Worm (Caenorhabditis elegans) whole organism, L4 larva: Measurements from ENCODE around the gene toca-1.

Source experiments
- F10B5.3 ChIP-seq: sonication (generic microtip); optimal IDR thresholded peaks from 2 replicates; lab custom pipeline; 2016; ENCODE audit warnings: mild to moderate bottlenecking, missing genetic modification characterization, missing compliant biosample characterization
- F49E8.2 ChIP-seq: sonication (generic microtip); optimal IDR thresholded peaks from 2 replicates; lab custom pipeline; 2016; ENCODE audit warnings: missing compliant biosample characterization, mild to moderate bottlenecking, missing genetic modification characterization, borderline replicate concordance
- R02D3.7 ChIP-seq: fragments of 150-350 bp; sonication (generic microtip); optimal IDR thresholded peaks from 3 replicates; lab custom pipeline; 2014; ENCODE audit warnings: missing biosample characterization, missing genetic modification characterization
- T26A8.4 ChIP-seq: fragments of 200-800 bp; sonication (Bioruptor generic); IDR thresholded peaks from 2 replicates; pipeline ENCODE4 v1.3.6; 2022; ENCODE audit warnings: missing genetic modification characterization, missing compliant biosample characterization
- Y48G9A.11 ChIP-seq: fragments of 200-800 bp; sonication (Bioruptor generic); IDR thresholded peaks from 2 replicates; pipeline ENCODE4 v1.3.6; 2022; ENCODE audit warnings: missing genetic modification reagents, missing genetic modification characterization, missing compliant biosample characterization
- Y5F2A.4 ChIP-seq: fragments of 200-800 bp; sonication (Bioruptor generic); optimal IDR thresholded peaks from 2 replicates; lab custom pipeline; 2018; ENCODE audit warnings: mild to moderate bottlenecking, missing genetic modification characterization, missing compliant biosample characterization
- ZK546.5 ChIP-seq, 2 experiments: sonication (generic microtip); optimal IDR thresholded peaks; 2 replicates each; lab custom pipeline; 2017; ENCODE audit warnings: missing biosample characterization in 2 of 2, missing genetic modification characterization in 2 of 2
- aha-1 ChIP-seq: fragments of 150-350 bp; peaks from one replicate; lab custom pipeline; 2014; ENCODE audit warnings: missing biosample characterization, missing genetic modification characterization
- aly-2 ChIP-seq: sonication (generic microtip); optimal IDR thresholded peaks from 2 replicates; lab custom pipeline; 2018; ENCODE audit warnings: missing biosample characterization, missing genetic modification characterization
- ceh-28 ChIP-seq: fragments of 150-350 bp; optimal IDR thresholded peaks from 2 replicates; lab custom pipeline; 2014; ENCODE audit warnings: missing biosample characterization, missing genetic modification reagents, missing genetic modification characterization
- ces-1 ChIP-seq: fragments of 150-350 bp; sonication (generic microtip); optimal IDR thresholded peaks from 4 replicates; lab custom pipeline; 2014; ENCODE audit warnings: missing biosample characterization, missing genetic modification reagents, missing genetic modification characterization
- cey-2 ChIP-seq: sonication (generic microtip); optimal IDR thresholded peaks from 3 replicates; lab custom pipeline; 2017; ENCODE audit warnings: missing genetic modification characterization, mild to moderate bottlenecking, missing compliant biosample characterization, antibody characterized with exemption, borderline replicate concordance; ENCODE audit not compliant: insufficient read depth
- daf-19 ChIP-seq: fragments of 200-800 bp; sonication (Bioruptor generic); conservative IDR thresholded peaks from 2 replicates; pipeline ENCODE4 v1.3.6; 2022; ENCODE audit warnings: missing genetic modification characterization, missing compliant biosample characterization
- dmd-6 ChIP-seq: fragments of 200-800 bp; sonication (Bioruptor generic); IDR thresholded peaks from 2 replicates; pipeline ENCODE4 v1.3.6; 2022; ENCODE audit warnings: missing genetic modification reagents, missing genetic modification characterization, missing compliant biosample characterization
- dmd-8 ChIP-seq: fragments of 200-800 bp; sonication (Bioruptor generic); IDR thresholded peaks from 2 replicates; pipeline ENCODE4 v1.3.6; 2022; ENCODE audit warnings: missing genetic modification characterization, missing compliant biosample characterization
- egl-27 ChIP-seq: sonication (generic microtip); optimal IDR thresholded peaks from 3 replicates; lab custom pipeline; 2017; ENCODE audit warnings: missing biosample characterization, missing genetic modification reagents, missing genetic modification characterization
- egl-43 ChIP-seq: fragments of 200-800 bp; sonication (Bioruptor generic); IDR thresholded peaks from 2 replicates; pipeline ENCODE4 v1.3.6; 2022; ENCODE audit warnings: missing genetic modification reagents, missing genetic modification characterization, missing compliant biosample characterization
- fkh-10 ChIP-seq: fragments of 150-350 bp; optimal IDR thresholded peaks from 2 replicates; lab custom pipeline; 2014; ENCODE audit warnings: missing biosample characterization, missing genetic modification reagents, missing genetic modification characterization
- gei-8 ChIP-seq: fragments of 200-800 bp; sonication (Bioruptor generic); optimal IDR thresholded peaks from 2 replicates; lab custom pipeline; 2018; ENCODE audit warnings: mild to moderate bottlenecking, missing genetic modification characterization, missing compliant biosample characterization
- hif-1 ChIP-seq, 2 experiments: sonication (generic microtip); optimal IDR thresholded peaks; 2 replicates each; lab custom pipeline; 2016 to 2017; ENCODE audit warnings: missing compliant biosample characterization in 2 of 2, missing genetic modification characterization in 2 of 2, missing genetic modification reagents in 2 of 2, missing genotype in 2 of 2, mild to moderate bottlenecking in 1 of 2
- hlh-11 ChIP-seq: fragments of 200-800 bp; sonication (Bioruptor generic); optimal IDR thresholded peaks from 2 replicates; lab custom pipeline; 2018; ENCODE audit warnings: mild to moderate bottlenecking, missing genetic modification characterization, missing compliant biosample characterization
- hlh-30 ChIP-seq: sonication (generic microtip); optimal IDR thresholded peaks from 2 replicates; lab custom pipeline; 2017; ENCODE audit warnings: antibody characterized with exemption, mild to moderate bottlenecking, missing genetic modification characterization, missing compliant biosample characterization; ENCODE audit not compliant: insufficient read depth
- hmg-1.1 ChIP-seq: fragments of 200-800 bp; sonication (Bioruptor generic); IDR thresholded peaks from 2 replicates; pipeline ENCODE4 v1.3.6; 2022; ENCODE audit warnings: missing genetic modification reagents, missing genetic modification characterization, missing compliant biosample characterization
- madf-9 ChIP-seq: fragments of 200-800 bp; sonication (Bioruptor generic); conservative IDR thresholded peaks from 2 replicates; pipeline ENCODE4 v1.3.6; 2022; ENCODE audit warnings: missing genetic modification reagents, missing genetic modification characterization, missing compliant biosample characterization
- mep-1 ChIP-seq: fragments of 150-350 bp; sonication (generic microtip); optimal IDR thresholded peaks from 3 replicates; lab custom pipeline; 2014; ENCODE audit warnings: missing biosample characterization, missing genetic modification characterization
- nhr-41 ChIP-seq: fragments of 200-800 bp; sonication (Bioruptor generic); IDR thresholded peaks from 2 replicates; pipeline ENCODE4 v1.3.6; 2022; ENCODE audit warnings: missing genetic modification reagents, missing genetic modification characterization, missing compliant biosample characterization
- nhr-76 ChIP-seq: fragments of 150-350 bp; optimal IDR thresholded peaks from 2 replicates; lab custom pipeline; 2014; ENCODE audit warnings: missing biosample characterization, missing genetic modification characterization
- pha-4 ChIP-seq, 2 experiments: fragments of 150-350 bp in 1 of 2; fragments of 200-800 bp in 1 of 2; sonication (Bioruptor generic) in 1 of 2; IDR thresholded peaks in 1 of 2; optimal IDR thresholded peaks in 1 of 2; 2 replicates each; pipeline versions ENCODE4 v1.3.6 to Lab custom; 2014 to 2022; ENCODE audit warnings: missing genetic modification characterization in 2 of 2, missing genetic modification reagents in 2 of 2, missing biosample characterization in 1 of 2, missing compliant biosample characterization in 1 of 2
- php-3 ChIP-seq: fragments of 200-800 bp; sonication (Bioruptor generic); IDR thresholded peaks from 2 replicates; pipeline ENCODE4 v1.3.6; 2022; ENCODE audit warnings: missing genetic modification reagents, missing genetic modification characterization, missing compliant biosample characterization
- saeg-2 ChIP-seq: fragments of 200-800 bp; sonication (Bioruptor generic); IDR thresholded peaks from 2 replicates; pipeline ENCODE4 v1.3.6; 2022; ENCODE audit warnings: missing genetic modification reagents, missing genetic modification characterization, missing compliant biosample characterization
- set-16 ChIP-seq: fragments of 200-800 bp; sonication (Bioruptor generic); IDR thresholded peaks from 2 replicates; pipeline ENCODE4 v1.3.6; 2022; ENCODE audit warnings: missing genetic modification reagents, missing genetic modification characterization, missing compliant biosample characterization
- skn-1 ChIP-seq: fragments of 150-350 bp; optimal IDR thresholded peaks from 2 replicates; lab custom pipeline; 2014; ENCODE audit warnings: missing biosample characterization, missing genetic modification characterization
- tag-97 ChIP-seq: fragments of 200-800 bp; sonication (Bioruptor generic); IDR thresholded peaks from 2 replicates; pipeline ENCODE4 v1.3.6; 2022; ENCODE audit warnings: missing genetic modification characterization, missing compliant biosample characterization
- tra-1 ChIP-seq: fragments of 200-800 bp; sonication (Bioruptor generic); IDR thresholded peaks from 2 replicates; pipeline ENCODE4 v1.3.6; 2022; ENCODE audit warnings: missing genetic modification reagents, missing genetic modification characterization, missing compliant biosample characterization
- unc-39 ChIP-seq: sonication (generic microtip); optimal IDR thresholded peaks from 2 replicates; lab custom pipeline; 2017; ENCODE audit warnings: missing biosample characterization, missing genetic modification characterization
- unc-62 ChIP-seq, 3 experiments: fragments of 150-350 bp in 1 of 3; sonication (generic microtip); optimal IDR thresholded peaks in 2 of 3; peaks in 1 of 3; 1 replicate in 1 of 3; 2 replicates in 2 of 3; lab custom pipeline; 2014 to 2017; ENCODE audit warnings: missing biosample characterization in 3 of 3, missing genetic modification characterization in 3 of 3, missing genetic modification reagents in 3 of 3, missing genotype in 1 of 3
- zfp-2 ChIP-seq: sonication (generic microtip); optimal IDR thresholded peaks from 2 replicates; lab custom pipeline; 2016; ENCODE audit warnings: mild to moderate bottlenecking, missing genetic modification characterization, missing compliant biosample characterization
- ztf-11 ChIP-seq: fragments of 150-350 bp; optimal IDR thresholded peaks from 2 replicates; lab custom pipeline; 2014; ENCODE audit warnings: missing biosample characterization, missing genetic modification characterization

Gene toca-1

ce11 chrX:1502914-1503313 is 18.4 kb downstream of the toca-1 start:
- TF ChIP-seq php-3 (GFP tag; lab: Robert Waterston, UW) (no peak), madf-9 (GFP tag; lab: Robert Waterston, UW) (no peak), hlh-11 (tag; lab: Kevin White, UChicago) (no peak), R02D3.7 (tag; lab: Kevin White, UChicago) (no peak), set-16 (GFP tag; lab: Robert Waterston, UW) (peak; percentile 61), fkh-10 (no peak), unc-39 (tag; lab: Kevin White, UChicago) (no peak), nhr-76 (tag; lab: Kevin White, UChicago) (no peak), daf-19 (no peak), hmg-1.1 (GFP tag; lab: Robert Waterston, UW) (no peak), aha-1 (tag; lab: Kevin White, UChicago) (no peak), egl-43 (GFP tag; lab: Robert Waterston, UW) (0 out of 2 replicates have a peak, but pooled peaks have one; percentile 50), pha-4 (GFP tag; IDR thresholded peaks at IDR 0.05; lab: Robert Waterston, UW) (no peak), pha-4 (tag; optimal IDR thresholded peaks at IDR 0.05; lab: Kevin White, UChicago) (no peak), F10B5.3 (tag; lab: Kevin White, UChicago) (no peak), ZK546.5 (tag; optimal IDR thresholded peaks at IDR 0.05; lab: Kevin White, UChicago) (no peak), zfp-2 (tag; lab: Kevin White, UChicago) (no peak)

- TF ChIP-seq dmd-6 (GFP tag; lab: Robert Waterston, UW), result no peak
- TF ChIP-seq unc-62 (GFP tag; optimal IDR thresholded peaks at IDR 0.05 in 1 of 2; lab: Kevin White, UChicago), result peak in 1 of 2 experiments; percentile 48
- TF ChIP-seq unc-62 (tag; optimal IDR thresholded peaks at IDR 0.05; lab: Kevin White, UChicago), result no peak
Observed at ce11 chrX:1502490-1502889, 18.8 kb downstream of the toca-1 start, which contains the start of gene F09E10.1. Gene F09E10.1, plus strand, starts transcription at chrX:1502790.

DNA sequence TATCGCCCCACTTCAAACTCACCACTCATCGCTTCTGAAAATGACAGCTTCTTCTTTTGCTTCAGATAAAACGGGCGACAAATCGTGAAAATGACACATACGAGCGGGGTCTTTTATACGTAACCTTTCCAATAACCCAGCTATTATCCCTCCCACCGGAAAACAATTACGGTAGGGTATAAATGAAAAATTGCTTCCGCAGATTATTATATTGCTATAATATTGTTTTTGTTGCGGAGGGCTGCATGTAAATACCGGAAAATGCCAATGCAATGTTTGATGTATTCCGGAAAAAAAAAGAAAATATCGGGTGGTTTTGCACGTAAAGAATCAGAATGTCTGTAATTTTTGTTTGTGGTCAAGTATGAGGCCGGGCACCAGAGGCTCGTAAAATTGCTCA is 19.5 kb downstream of the toca-1 start, which contains the start of gene F09E10.7:
F09E10.7 (minus strand) TSS at position 101 of the 400 bp plus-strand sequence.
- TF ChIP-seq skn-1 (tag; lab: Kevin White, UChicago), result no peak
- TF ChIP-seq F49E8.2 (tag; lab: Kevin White, UChicago), result no peak
- no peak for TF ChIP-seq ces-1 (GFP tag; lab: Kevin White, UChicago)
- no peak for TF ChIP-seq cey-2 (tag; lab: Kevin White, UChicago)
- TF ChIP-seq dmd-6 (GFP tag; lab: Robert Waterston, UW), result no peak
- TF ChIP-seq Y48G9A.11 (GFP tag; lab: Robert Waterston, UW), result no peak
- TF ChIP-seq Y5F2A.4 (GFP tag; lab: Kevin White, UChicago), result no peak
- no peak for TF ChIP-seq nhr-41 (GFP tag; lab: Robert Waterston, UW)

DNA sequence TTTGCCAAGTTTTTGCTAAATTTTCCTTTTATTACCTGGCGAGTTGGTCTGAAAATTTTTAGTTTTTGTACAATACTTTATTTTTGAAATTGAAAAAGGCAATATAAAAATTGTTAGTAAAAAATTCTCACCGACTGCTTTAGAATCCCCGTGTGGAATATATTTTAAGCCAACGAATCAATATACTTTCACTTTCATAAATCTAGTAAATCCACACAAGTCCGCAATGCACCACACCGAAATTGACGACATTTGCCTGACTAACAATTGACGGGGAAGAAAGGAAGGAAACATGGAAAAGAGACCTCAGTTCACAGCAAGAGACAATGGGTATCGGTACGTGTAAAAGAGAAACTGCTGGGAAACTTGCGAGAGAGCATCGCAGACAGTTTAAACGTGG is 21.8 kb downstream of the toca-1 start:
- TF ChIP-seq saeg-2 (GFP tag; lab: Robert Waterston, UW), result no peak
- no peak for TF ChIP-seq php-3 (GFP tag; lab: Robert Waterston, UW)
- no peak for TF ChIP-seq hif-1 (tag; optimal IDR thresholded peaks at IDR 0.05; lab: Kevin White, UChicago)
- TF ChIP-seq R02D3.7 (tag; lab: Kevin White, UChicago), result no peak
- TF ChIP-seq gei-8, result no peak
- TF ChIP-seq tra-1 (GFP tag; lab: Robert Waterston, UW), result no peak
- TF ChIP-seq hlh-30 (tag; lab: Kevin White, UChicago), result no peak
- no peak for TF ChIP-seq tag-97 (GFP tag; lab: Robert Waterston, UW)
- TF ChIP-seq aly-2 (tag; lab: Kevin White, UChicago), result no peak
- no peak for TF ChIP-seq ztf-11
- TF ChIP-seq T26A8.4 (GFP tag; lab: Robert Waterston, UW), result no peak
- TF ChIP-seq egl-27 (tag; lab: Kevin White, UChicago), result no peak
- TF ChIP-seq mep-1 (tag; lab: Kevin White, UChicago), result no peak
- no peak for TF ChIP-seq ceh-28 (tag; lab: Kevin White, UChicago)
- TF ChIP-seq dmd-8 (GFP tag; lab: Robert Waterston, UW), result no peak
- TF ChIP-seq, all 104 proteins: peak for 0
